Worm (Caenorhabditis elegans) whole organism, midembryonic: Measurements from ENCODE around the gene F57B7.2.
"Not testable (repeated sequence)": the region's sequence is repeated elsewhere in the genome, so short reads cannot be mapped to it uniquely, and the experiment has no call there.

Source experiments
- T22C8.4 ChIP-seq: fragments of 200-800 bp; sonication (Bioruptor generic); IDR thresholded peaks from 2 replicates; pipeline ENCODE4 v1.3.6; 2022; ENCODE audit warnings: missing genetic modification characterization, missing compliant biosample characterization
- cog-1 ChIP-seq: sonication (generic microtip); optimal IDR thresholded peaks from 2 replicates; lab custom pipeline; 2016; ENCODE audit warnings: missing genetic modification characterization, missing compliant biosample characterization
- flt-1 ChIP-seq: fragments of 200-800 bp; sonication (Bioruptor generic); IDR thresholded peaks from 2 replicates; pipeline ENCODE4 v1.3.6; 2022; ENCODE audit warnings: missing genetic modification characterization, missing compliant biosample characterization
- klf-2 ChIP-seq: fragments of 200-800 bp; sonication (Bioruptor generic); conservative IDR thresholded peaks from 2 replicates; pipeline ENCODE4 v1.3.6; 2022; ENCODE audit warnings: missing genetic modification reagents, missing genetic modification characterization, missing compliant biosample characterization
- med-1 ChIP-seq: sonication (generic microtip); optimal IDR thresholded peaks from 2 replicates; lab custom pipeline; 2017; ENCODE audit warnings: missing genetic modification characterization, mild to moderate bottlenecking, missing compliant biosample characterization, antibody characterized with exemption, missing genetic modification reagents; ENCODE audit not compliant: insufficient read depth
- ref-1 ChIP-seq: fragments of 200-800 bp; sonication (Bioruptor generic); conservative IDR thresholded peaks from 2 replicates; pipeline ENCODE4 v1.3.6; 2022; ENCODE audit warnings: missing genetic modification reagents, missing genetic modification characterization, missing compliant biosample characterization
- tab-1 ChIP-seq: fragments of 200-800 bp; sonication (Bioruptor generic); IDR thresholded peaks from 2 replicates; pipeline ENCODE4 v1.3.6; 2022; ENCODE audit warnings: missing genetic modification characterization, missing compliant biosample characterization
- ztf-23 ChIP-seq: fragments of 200-800 bp; sonication (Bioruptor generic); IDR thresholded peaks from 2 replicates; pipeline ENCODE4 v1.3.6; 2022; ENCODE audit warnings: missing genetic modification reagents, missing genetic modification characterization, missing compliant biosample characterization
- ztf-29 ChIP-seq: fragments of 200-800 bp; sonication (Bioruptor generic); IDR thresholded peaks from 2 replicates; pipeline ENCODE4 v1.3.6; 2022; ENCODE audit warnings: missing genetic modification reagents, missing genetic modification characterization, missing compliant biosample characterization

F57B7.2 gene

DNA sequence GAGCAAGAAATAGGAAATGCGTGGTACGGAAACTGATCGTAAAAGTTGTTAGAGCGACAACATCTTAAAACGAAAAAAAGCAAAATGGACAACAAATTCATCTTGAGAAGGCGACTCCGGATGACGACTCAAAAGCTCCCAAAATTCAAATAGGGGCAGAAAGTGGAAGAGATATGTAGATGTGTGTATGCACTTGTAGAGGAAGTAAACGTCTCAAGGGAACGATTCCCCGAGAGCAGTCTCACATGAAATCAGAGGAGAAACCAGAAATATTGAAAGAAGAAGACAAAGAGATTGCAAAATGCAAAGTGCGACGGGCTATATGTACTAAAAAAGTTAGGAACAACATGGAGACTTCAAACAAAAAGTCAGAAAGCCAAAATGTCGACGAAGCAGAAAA lies at the start of gene F57B7.2:
Gene F57B7.2, minus strand, starts transcription at position 101 of the 400 bp plus-strand sequence.
- no peak for TF ChIP-seq cog-1 (tag; lab: Kevin White, UChicago)
- TF ChIP-seq tab-1 (GFP tag; lab: Robert Waterston, UW) = no peak
- TF ChIP-seq med-1 (GFP tag; lab: Kevin White, UChicago) = no peak
- TF ChIP-seq ztf-23 (GFP tag; lab: Robert Waterston, UW) = no peak
- TF ChIP-seq ref-1 (GFP tag; lab: Robert Waterston, UW) = no peak
- TF ChIP-seq klf-2 (GFP tag; lab: Robert Waterston, UW) = no peak
- TF ChIP-seq T22C8.4 (GFP tag; lab: Robert Waterston, UW) = no peak
- TF ChIP-seq flt-1 (GFP tag; lab: Robert Waterston, UW) = no peak
- TF ChIP-seq ztf-29 (GFP tag; lab: Robert Waterston, UW) = no peak

DNA sequence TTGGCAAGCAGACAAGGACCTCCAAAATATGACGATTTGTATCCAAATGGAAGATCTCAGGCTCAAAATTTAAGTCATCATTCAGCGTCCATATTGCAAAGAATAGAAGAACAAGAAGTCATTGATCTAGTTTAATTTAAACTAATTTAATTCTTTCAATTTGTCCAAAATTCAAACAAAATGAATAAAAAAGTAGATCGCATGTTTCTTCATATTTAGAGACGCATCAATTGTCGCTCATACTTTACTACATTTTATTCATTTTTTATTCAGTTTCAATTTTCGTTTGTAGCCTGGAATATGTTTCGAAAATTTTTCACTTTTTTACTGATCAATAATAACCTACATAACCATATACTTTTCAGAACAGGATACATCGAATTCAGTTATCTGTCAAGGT lies 49.1 kb upstream of the F57B7.2 start, which contains the start of gene T11F9.21:
Gene T11F9.21, plus strand, starts transcription at position 301 of the 400 bp plus-strand sequence.
- no peak for TF ChIP-seq klf-2 (GFP tag; lab: Robert Waterston, UW)
- no peak for TF ChIP-seq T22C8.4 (GFP tag; lab: Robert Waterston, UW)
- no peak for TF ChIP-seq cog-1 (tag; lab: Kevin White, UChicago)
- no peak for TF ChIP-seq flt-1 (GFP tag; lab: Robert Waterston, UW)
- TF ChIP-seq tab-1 (GFP tag; lab: Robert Waterston, UW) = no peak
- no peak for TF ChIP-seq ztf-23 (GFP tag; lab: Robert Waterston, UW)
- TF ChIP-seq ref-1 (GFP tag; lab: Robert Waterston, UW) = no peak
- no peak for TF ChIP-seq ztf-29 (GFP tag; lab: Robert Waterston, UW)
- TF ChIP-seq med-1 (GFP tag; lab: Kevin White, UChicago) = no peak

DNA sequence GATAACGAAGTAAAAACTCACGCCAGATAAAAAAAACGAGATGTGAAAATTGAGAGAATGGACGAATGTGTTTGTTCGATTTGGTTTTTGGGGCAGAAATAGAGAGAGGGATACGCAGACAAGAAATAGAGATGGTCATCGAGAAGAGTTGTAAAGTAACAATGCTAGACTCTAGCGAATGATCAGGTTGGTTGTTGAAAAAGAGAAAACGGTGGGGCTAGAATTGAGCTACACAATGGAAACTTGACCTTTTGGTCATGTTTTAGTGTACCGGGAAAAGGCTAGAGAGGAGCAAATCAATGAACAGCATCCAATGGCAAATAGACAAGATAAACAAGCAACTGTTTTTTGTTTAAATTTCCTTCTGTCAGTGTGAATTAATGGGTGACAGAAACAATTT lies 47.0 kb upstream of the F57B7.2 start, which contains the start of gene dhs-19:
Gene dhs-19, minus strand, starts transcription at position 101 of the 400 bp plus-strand sequence.
- no peak for TF ChIP-seq med-1 (GFP tag; lab: Kevin White, UChicago)

DNA sequence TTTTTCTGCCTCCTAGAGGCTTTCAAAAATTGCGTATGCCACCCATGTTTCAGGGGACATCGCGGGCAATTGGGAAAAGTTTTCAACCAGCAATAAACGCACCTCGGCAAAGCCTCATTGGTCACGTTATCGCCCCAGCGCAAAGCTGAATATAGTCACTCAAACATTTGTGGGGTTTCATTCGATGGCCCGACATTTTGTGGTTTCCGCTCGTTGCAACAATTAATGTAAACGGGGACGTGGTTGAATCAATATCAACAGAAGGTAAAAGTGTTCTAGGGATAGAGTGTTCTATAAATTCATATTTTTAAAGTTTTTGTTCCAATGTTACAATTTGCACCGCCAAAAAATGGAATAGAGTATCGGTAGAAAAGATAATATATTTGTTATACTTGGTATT lies 44.9 kb upstream of the F57B7.2 start:
- TF ChIP-seq tab-1 (GFP tag; lab: Robert Waterston, UW) (no peak), med-1 (GFP tag; lab: Kevin White, UChicago) (no peak), cog-1 (tag; lab: Kevin White, UChicago) (no peak), T22C8.4 (GFP tag; lab: Robert Waterston, UW) (no peak), ztf-23 (GFP tag; lab: Robert Waterston, UW) (no peak), klf-2 (GFP tag; lab: Robert Waterston, UW) (no peak), flt-1 (GFP tag; lab: Robert Waterston, UW) (no peak), ztf-29 (GFP tag; lab: Robert Waterston, UW) (no peak), ref-1 (GFP tag; lab: Robert Waterston, UW) (no peak)

DNA sequence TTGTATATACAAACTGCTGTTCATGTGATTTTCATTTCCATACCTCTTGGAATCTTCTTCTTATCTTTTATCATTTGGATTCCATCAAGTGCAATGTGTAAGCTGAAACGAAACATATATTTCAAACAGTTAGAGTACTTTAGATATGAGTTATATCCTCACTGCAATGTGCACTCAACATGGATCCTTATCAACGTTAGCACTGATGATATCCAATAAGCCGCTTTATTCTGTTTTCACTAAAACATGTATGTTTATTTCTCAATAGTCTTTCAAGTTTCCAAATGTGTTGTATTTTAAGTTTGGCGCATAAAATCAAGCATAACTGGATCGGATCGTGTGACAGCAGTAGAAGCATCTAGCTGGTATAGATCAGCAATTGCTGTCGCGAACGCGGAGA lies 43.3 kb upstream of the F57B7.2 start, which contains the start of gene T11F9.10:
Gene T11F9.10, plus strand, starts transcription at position 301 of the 400 bp plus-strand sequence.
- TF ChIP-seq flt-1 (GFP tag; lab: Robert Waterston, UW) = no peak
- TF ChIP-seq ref-1 (GFP tag; lab: Robert Waterston, UW) = no peak
- TF ChIP-seq T22C8.4 (GFP tag; lab: Robert Waterston, UW) = no peak
- no peak for TF ChIP-seq med-1 (GFP tag; lab: Kevin White, UChicago)
- no peak for TF ChIP-seq ztf-29 (GFP tag; lab: Robert Waterston, UW)
- TF ChIP-seq klf-2 (GFP tag; lab: Robert Waterston, UW) = no peak
- TF ChIP-seq cog-1 (tag; lab: Kevin White, UChicago) = no peak
- TF ChIP-seq tab-1 (GFP tag; lab: Robert Waterston, UW) = no peak
- no peak for TF ChIP-seq ztf-23 (GFP tag; lab: Robert Waterston, UW)

DNA sequence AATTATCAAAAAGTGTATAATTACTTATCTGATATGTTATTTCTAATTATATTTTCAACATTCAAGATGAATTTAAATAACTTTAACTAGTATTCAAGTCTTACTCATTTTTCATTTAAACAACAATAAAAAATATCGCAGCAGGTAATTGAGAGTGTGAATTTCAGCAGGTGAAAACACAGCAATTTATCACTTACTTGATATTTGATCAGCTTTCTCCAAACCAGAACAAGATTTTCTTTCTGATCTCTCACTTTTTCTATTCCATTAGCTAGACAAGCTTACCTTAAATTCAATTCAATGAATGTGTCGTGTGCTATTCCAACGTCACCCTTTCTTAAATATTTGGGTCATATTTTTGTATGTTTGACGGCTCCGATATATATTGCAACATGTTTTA lies 42.2 kb upstream of the F57B7.2 start, which contains the start of gene srh-1:
Gene srh-1, plus strand, starts transcription at position 301 of the 400 bp plus-strand sequence.
- TF ChIP-seq med-1 (GFP tag; lab: Kevin White, UChicago) = no peak
- TF ChIP-seq tab-1 (GFP tag; lab: Robert Waterston, UW) = no peak
- TF ChIP-seq ztf-23 (GFP tag; lab: Robert Waterston, UW) = no peak
- no peak for TF ChIP-seq flt-1 (GFP tag; lab: Robert Waterston, UW)
- TF ChIP-seq cog-1 (tag; lab: Kevin White, UChicago) = no peak
- TF ChIP-seq ref-1 (GFP tag; lab: Robert Waterston, UW) = no peak

DNA sequence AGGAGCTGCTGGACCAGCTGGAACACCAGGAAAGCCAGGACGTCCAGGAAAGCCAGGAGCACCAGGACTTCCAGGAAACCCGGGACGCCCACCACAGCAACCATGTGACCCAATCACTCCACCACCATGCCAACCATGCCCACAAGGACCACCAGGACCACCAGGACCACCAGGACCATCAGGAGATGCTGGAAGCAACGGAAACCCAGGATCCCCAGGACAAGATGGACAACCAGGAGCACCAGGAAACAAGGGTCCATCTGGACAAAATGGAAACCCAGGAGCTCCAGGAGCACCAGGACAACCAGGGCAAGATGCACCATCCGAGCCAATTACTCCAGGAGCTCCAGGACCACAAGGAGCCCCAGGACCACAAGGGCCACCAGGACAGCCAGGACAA lies 41.0 kb upstream of the F57B7.2 start:
- no peak for TF ChIP-seq ztf-29 (GFP tag; lab: Robert Waterston, UW)
- TF ChIP-seq tab-1 (GFP tag; lab: Robert Waterston, UW) = no peak
- no peak for TF ChIP-seq flt-1 (GFP tag; lab: Robert Waterston, UW)
- TF ChIP-seq ztf-23 (GFP tag; lab: Robert Waterston, UW) = no peak
- no peak for TF ChIP-seq med-1 (GFP tag; lab: Kevin White, UChicago)
- TF ChIP-seq T22C8.4 (GFP tag; lab: Robert Waterston, UW) = no peak
- TF ChIP-seq cog-1 (tag; lab: Kevin White, UChicago) = no peak
- no peak for TF ChIP-seq klf-2 (GFP tag; lab: Robert Waterston, UW)
- TF ChIP-seq ref-1 (GFP tag; lab: Robert Waterston, UW) = no peak

DNA sequence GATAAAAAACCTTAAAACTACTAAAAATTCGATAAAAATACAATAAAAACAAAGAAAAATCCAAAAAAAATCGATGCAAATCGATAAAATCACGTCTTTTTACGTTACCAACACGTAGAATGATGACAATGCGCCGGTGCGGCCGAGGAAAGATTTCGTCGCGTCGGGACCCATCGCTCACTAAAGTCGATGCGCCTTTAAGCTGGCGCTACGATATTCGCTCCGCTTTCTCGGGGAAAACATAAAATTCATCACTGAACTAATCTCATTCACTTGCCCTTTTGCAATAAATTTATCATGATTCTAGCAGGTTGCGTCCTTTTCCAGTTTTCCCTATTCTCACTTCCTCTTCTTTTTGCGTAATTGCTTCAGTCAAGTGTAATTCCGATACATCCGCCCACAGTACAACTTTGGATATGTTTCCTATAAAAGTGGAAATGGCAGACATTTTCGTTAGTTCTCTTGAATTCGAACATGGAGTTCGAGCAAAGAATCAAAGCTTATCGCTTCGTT lies 40.2 kb upstream of the F57B7.2 start, which contains the start of gene col-157:
Gene col-157, plus strand, starts transcription at position 463 of the 513 bp plus-strand sequence.
- TF ChIP-seq klf-2 (GFP tag; lab: Robert Waterston, UW); cog-1 (tag; lab: Kevin White, UChicago); ztf-23 (GFP tag; lab: Robert Waterston, UW): not testable (repeated sequence)

DNA sequence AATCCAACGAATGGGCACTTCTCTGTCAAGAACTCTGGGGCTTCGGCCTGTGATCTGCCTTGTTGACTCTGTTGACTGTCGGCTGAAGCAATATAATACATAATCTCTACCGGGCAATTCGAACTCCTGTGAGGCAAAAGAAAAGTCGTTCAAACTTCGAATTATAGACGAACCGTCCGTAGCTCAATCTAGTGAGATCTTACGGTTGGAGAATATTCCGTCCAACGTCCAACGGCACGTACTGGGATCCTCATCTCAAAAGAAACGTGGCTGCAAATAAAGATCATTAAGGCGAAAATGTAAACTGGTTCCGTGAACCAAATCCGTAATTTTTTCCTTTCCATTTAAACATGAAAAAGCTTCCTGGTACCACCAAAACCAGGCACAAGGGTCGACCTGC lies 37.3 kb upstream of the F57B7.2 start, which contains the start of gene T11F9.14:
Gene T11F9.14, minus strand, starts transcription at position 101 of the 400 bp plus-strand sequence.
- not testable (repeated sequence) for TF ChIP-seq flt-1, ztf-23, T22C8.4 (GFP tag; lab: Robert Waterston, UW)
